Fruit fly (Drosophila melanogaster): ENCODE results near the gene Octbeta1R.

The Octbeta1R gene

DNA sequence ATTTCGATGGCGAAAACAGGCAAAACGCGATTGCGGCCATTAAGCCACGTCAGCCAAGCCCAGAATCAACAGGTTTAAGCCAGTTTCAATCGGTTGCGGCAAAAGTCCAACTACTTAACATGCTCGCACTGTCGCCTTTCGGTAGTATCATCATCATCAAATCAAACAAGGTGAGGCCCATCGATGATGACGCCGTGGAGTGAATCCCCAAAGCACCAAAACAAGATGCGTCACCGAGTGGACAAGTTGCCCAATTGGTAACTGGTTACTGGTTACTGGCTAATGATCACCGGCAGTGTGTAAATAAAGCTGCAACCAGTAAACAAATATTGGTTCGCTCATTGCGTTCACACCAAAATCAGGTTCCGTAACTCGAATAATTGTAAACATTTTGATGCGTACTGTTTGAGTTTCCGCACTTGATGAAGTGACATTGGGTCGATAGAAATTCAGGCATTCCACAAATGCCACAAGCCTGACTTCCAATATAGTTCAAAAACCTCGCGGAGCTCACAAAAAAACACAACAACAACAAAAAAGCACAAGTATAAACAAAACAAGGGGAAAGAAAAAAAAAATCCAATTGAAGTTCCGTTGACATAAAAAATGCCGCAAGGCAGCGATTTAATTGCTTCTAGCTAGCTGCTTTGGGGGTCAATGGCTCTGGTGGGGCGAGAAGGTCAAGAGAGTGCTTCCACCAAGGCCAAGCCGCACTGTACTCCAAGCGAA lies 27.5 kb downstream of the Octbeta1R start (continued):
- peak; percentile 4 for TF ChIP-seq psq (GFP tag; optimal IDR thresholded peaks at IDR 0.05)
- TF ChIP-seq CG18476 (GFP tag; optimal IDR thresholded peaks at IDR 0.05): peak; percentile 10
- TF ChIP-seq Hand (GFP tag; optimal IDR thresholded peaks at IDR 0.05): no peak
- TF ChIP-seq sug (tag; optimal IDR thresholded peaks at IDR 0.05): peak; percentile 65
- TF ChIP-seq Vsx1 (GFP tag; optimal IDR thresholded peaks at IDR 0.05): peak; percentile 77
- TF ChIP-seq Nf-YA (GFP tag; IDR thresholded peaks at IDR 0.05): peak; percentile 59; the same call in 1 of the 2 replicates
- peak; percentile 78 for TF ChIP-seq CG13296 (GFP tag; optimal IDR thresholded peaks at IDR 0.05)
- TF ChIP-seq CG1647 (GFP tag; optimal IDR thresholded peaks at IDR 0.05): peak; percentile 66
- TF ChIP-seq Med (GFP tag): peak; percentile 94
- TF ChIP-seq CG4282 (GFP tag; optimal IDR thresholded peaks at IDR 0.05): peak; percentile 5
- TF ChIP-seq Dad (GFP tag; optimal IDR thresholded peaks at IDR 0.05): peak; percentile 38
- peak; percentile 52 for TF ChIP-seq Fer3 (tag; optimal IDR thresholded peaks at IDR 0.05)
- TF ChIP-seq run (tag; optimal IDR thresholded peaks at IDR 0.05): peak; percentile 59
- TF ChIP-seq Sox100B (GFP tag; optimal IDR thresholded peaks at IDR 0.05): peak; percentile 83
- TF ChIP-seq Doc3 (GFP tag; IDR thresholded peaks at IDR 0.05; ENCODE audit: partially characterized antibody): no peak
- TF ChIP-seq croc (GFP tag; conservative IDR thresholded peaks at IDR 0.05): no peak
- peak; percentile 45 for TF ChIP-seq CG2120 (GFP tag; optimal IDR thresholded peaks at IDR 0.05)
- TF ChIP-seq ftz-f1 (GFP tag; optimal IDR thresholded peaks at IDR 0.05): peak; percentile 92
- TF ChIP-seq Neu2 (GFP tag; optimal IDR thresholded peaks at IDR 0.05; ENCODE audit: borderline replicate concordance): no peak
- TF ChIP-seq gce (GFP tag; IDR thresholded peaks at IDR 0.05): peak; percentile 83; the same call in 2 of the 3 replicates
- TF ChIP-seq sim (GFP tag; IDR thresholded peaks at IDR 0.05): 0 out of 2 replicates have a peak, but pooled peaks have one; percentile 25
- peak; percentile 23 for TF ChIP-seq CG6854 (GFP tag; optimal IDR thresholded peaks at IDR 0.05)
- peak; percentile 84 for TF ChIP-seq CG17359 (tag; optimal IDR thresholded peaks at IDR 0.05)
- peak; percentile 52; the same call in 1 of the 3 replicates for TF ChIP-seq otp (GFP tag; IDR thresholded peaks at IDR 0.05)
- peak; percentile 28 for TF ChIP-seq CoRest (tag; optimal IDR thresholded peaks at IDR 0.05)
- no peak for TF ChIP-seq Dref (GFP tag; IDR thresholded peaks at IDR 0.05)
- TF ChIP-seq caup (GFP tag; optimal IDR thresholded peaks at IDR 0.05; ENCODE audit: severe bottlenecking): peak; percentile 58
- no peak for TF ChIP-seq CG31388 (GFP tag; optimal IDR thresholded peaks at IDR 0.05)
- peak; percentile 62 for TF ChIP-seq kah (GFP tag; optimal IDR thresholded peaks at IDR 0.05)
- TF ChIP-seq CG11504 (tag; optimal IDR thresholded peaks at IDR 0.05): peak; percentile 43
- TF ChIP-seq CG7928 (GFP tag; optimal IDR thresholded peaks at IDR 0.05): no peak
- TF ChIP-seq Tbp (GFP tag; optimal IDR thresholded peaks at IDR 0.05): no peak
- TF ChIP-seq D19B (GFP tag; optimal IDR thresholded peaks at IDR 0.05): no peak
- TF ChIP-seq tap (tag; optimal IDR thresholded peaks at IDR 0.05): peak; percentile 41
- no peak for TF ChIP-seq TFAM (GFP tag; optimal IDR thresholded peaks at IDR 0.05)
- TF ChIP-seq CHES-1-like (GFP tag; optimal IDR thresholded peaks at IDR 0.05): peak; percentile 49
- TF ChIP-seq CG31365 (tag; optimal IDR thresholded peaks at IDR 0.05): peak; percentile 60
- TF ChIP-seq mam (GFP tag; optimal IDR thresholded peaks at IDR 0.05): no peak
- no peak for TF ChIP-seq pan (optimal IDR thresholded peaks at IDR 0.05)
- peak in 1 of 2 experiments; percentile 15 for TF ChIP-seq pan (GFP tag; optimal IDR thresholded peaks at IDR 0.05 in 1 of 2, IDR thresholded peaks at IDR 0.05 in 1 of 2)
- 0 out of 2 replicates have a peak, but pooled peaks have one; percentile 17 for TF ChIP-seq H2.0 (GFP tag; IDR thresholded peaks at IDR 0.05)
- 0 out of 3 replicates have a peak, but pooled peaks have one; percentile 37 for TF ChIP-seq H15 (GFP tag; IDR thresholded peaks at IDR 0.05)
- no peak for TF ChIP-seq CG11093 (GFP tag; IDR thresholded peaks at IDR 0.05)
- TF ChIP-seq Gug (GFP tag; IDR thresholded peaks at IDR 0.05): no peak
- peak; percentile 29 for TF ChIP-seq slbo (GFP tag; IDR thresholded peaks at IDR 0.05)
- peak; percentile 70 for TF ChIP-seq eyg (GFP tag; optimal IDR thresholded peaks at IDR 0.05)
- TF ChIP-seq CG8359 (GFP tag; optimal IDR thresholded peaks at IDR 0.05; ENCODE audit: borderline replicate concordance): peak; percentile 25
- TF ChIP-seq NK7.1 (GFP tag; optimal IDR thresholded peaks at IDR 0.05): no peak
- peak; percentile 53 for TF ChIP-seq repo (GFP tag; optimal IDR thresholded peaks at IDR 0.05)
